Worm (Caenorhabditis elegans) whole organism, dauer: Measurements from ENCODE around the gene gss-1.

Experiments
- unc-62 ChIP-seq: sonication (generic microtip); optimal IDR thresholded peaks from 2 replicates; lab custom pipeline; 2017; ENCODE audit warnings: missing biosample characterization, missing genetic modification reagents, missing genetic modification characterization

gss-1 gene

DNA sequence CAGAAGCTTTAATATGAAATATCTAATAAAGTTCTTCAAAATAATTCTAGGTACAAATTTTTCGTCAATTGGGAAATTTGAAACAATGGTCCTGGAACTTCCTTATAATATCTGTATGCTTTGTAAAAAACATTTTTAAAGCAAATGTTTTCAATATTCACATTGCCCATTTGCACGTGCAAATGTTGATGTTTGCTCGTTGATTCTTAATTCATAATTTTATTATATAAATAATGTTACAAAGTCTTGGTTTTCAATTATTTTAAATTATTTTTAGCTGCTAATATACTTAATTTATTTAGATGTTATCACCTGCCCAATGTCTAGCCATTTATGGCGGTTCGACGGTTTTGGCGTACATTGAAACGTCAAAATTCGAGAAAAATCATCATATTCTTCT, 5.7 kb upstream of the gss-1 start, which contains the start of gene M176.11:
Gene M176.11 (plus strand): TSS at position 301 of the 400 bp plus-strand sequence.
- no peak for TF ChIP-seq unc-62 (GFP tag; lab: Kevin White, UChicago)

DNA sequence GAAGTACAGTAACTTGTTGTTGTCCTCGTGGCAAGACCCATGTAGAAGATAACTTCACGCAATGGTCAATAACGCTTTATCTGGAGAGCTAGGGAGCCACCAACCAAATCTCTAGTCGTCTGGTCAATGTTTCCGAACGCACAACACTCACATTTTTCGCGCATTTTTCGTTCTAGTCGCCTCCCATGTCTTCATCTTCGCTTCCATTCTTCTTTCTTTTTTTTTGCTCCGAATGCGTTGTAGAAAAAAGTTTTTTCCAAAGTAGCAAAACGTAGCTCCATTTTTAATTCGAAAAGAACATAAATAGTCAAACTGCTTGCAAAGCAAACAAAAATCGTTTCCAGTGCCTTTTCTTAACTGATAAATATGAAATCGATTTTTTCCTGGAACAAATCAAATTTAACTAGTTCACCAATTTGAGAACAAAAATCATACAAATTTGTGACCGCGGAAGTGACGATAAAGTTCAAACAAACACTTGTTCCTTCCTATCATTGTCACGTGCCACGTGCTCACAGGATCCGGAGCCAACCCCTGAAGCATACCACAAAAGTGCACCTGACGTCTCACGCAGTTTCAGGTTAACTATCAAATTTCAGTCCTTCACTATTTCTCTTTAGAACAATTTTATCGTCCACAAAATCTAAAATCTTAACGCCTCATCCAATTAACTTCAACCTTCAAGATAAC, 2.8 kb upstream of the gss-1 start:
- no peak for TF ChIP-seq unc-62 (GFP tag; lab: Kevin White, UChicago)

DNA sequence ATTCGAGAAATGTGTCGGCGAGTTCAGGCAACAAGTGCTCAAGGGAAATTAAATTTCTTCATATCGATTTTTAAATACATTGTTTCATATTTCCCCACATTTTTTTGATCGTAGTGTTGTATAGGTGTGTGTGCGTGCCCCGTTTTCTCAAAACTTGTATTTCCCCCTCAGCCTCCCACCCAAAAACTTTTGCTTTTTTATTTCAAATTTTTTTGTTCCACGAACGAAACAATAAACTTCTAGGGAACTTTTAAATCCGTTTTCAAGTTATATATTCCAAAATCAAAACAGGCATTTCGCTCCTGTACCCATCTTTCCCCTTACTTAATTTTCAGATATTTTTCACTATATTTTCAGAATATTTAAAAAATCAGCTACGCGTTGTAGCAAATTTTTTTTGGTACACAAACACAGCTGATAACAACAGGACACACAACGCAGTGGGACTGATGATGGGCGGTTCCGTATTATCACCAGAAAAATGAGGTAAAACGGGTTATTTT, 1.9 kb upstream of the gss-1 start, which contains the start of the genes M176.4 and M176.16:
Gene M176.4 (plus strand): TSS at position 301 of the 503 bp plus-strand sequence.
Gene M176.16 (plus strand): TSS at position 453 of the 503 bp plus-strand sequence.
- no peak for TF ChIP-seq unc-62 (GFP tag; lab: Kevin White, UChicago)

DNA sequence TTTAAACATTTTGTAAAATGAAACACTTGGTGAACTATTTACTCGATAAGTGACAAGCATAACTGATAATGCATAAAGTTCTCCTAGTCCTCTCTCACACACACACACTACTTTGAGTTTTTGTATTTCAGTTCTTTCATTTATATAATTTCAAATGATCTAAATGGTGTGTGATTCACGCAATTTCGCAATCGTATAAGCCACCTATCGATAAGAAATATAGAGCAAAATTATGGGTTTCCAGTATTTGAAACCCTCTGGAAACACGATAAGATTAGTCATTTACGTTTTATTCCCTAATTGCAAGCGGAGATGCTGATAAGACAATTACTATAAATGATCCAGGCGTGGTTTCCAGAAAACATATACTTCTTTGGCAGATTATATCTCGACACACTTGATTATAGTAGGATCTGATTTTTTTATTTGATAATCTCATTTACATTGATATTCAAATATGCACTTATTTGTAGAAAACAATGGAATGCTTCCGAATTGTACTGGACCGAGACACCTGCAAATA, 4.1 kb downstream of the gss-1 start, which contains the start of gene arrd-3:
Gene arrd-3 (plus strand): TSS at position 473 of the 523 bp plus-strand sequence.
- TF ChIP-seq unc-62 (GFP tag; lab: Kevin White, UChicago): no peak

DNA sequence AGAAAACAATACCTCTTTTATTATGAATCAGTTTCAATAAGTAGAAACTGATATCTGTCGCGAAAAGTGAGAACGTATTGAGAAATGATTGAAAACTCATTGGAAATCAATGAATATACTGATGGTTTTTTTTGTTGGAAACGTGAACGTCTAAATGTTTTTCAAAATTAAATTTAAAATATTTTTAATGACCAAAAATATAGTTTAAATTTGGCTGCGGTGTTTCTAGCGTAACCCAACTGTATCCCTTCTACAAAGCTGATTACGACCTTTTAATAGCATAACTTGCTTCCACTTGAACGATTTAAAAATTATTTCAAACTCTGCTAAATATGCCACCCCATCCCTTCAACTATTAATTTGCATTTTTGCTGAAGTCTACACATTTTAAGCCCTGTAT, 4.7 kb downstream of the gss-1 start, which contains the start of gene M176.9:
Gene M176.9 (minus strand): TSS at position 101 of the 400 bp plus-strand sequence.
- TF ChIP-seq unc-62 (GFP tag; lab: Kevin White, UChicago): no peak

DNA sequence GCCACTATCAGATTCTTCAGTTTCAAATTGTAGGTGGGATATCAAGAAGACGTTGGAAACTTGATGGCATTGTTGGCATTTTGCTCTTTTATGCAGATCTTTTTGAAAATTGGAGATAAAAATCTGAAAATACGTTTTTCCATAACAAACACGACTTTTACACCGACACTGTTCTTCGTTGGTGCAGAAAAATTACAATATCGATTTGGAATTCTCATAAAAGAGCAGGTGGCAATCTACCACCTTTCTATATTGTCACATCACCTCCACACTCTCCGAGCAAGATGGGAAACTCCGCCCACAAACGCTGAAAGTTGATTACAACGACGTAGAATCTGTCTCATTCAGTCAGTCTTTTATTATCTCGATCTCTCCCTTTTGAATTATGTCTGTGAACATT, 8.8 kb downstream of the gss-1 start, which contains the start of gene arrd-2:
Gene arrd-2 (plus strand): TSS at position 301 of the 400 bp plus-strand sequence.
- no peak for TF ChIP-seq unc-62 (GFP tag; lab: Kevin White, UChicago)

DNA sequence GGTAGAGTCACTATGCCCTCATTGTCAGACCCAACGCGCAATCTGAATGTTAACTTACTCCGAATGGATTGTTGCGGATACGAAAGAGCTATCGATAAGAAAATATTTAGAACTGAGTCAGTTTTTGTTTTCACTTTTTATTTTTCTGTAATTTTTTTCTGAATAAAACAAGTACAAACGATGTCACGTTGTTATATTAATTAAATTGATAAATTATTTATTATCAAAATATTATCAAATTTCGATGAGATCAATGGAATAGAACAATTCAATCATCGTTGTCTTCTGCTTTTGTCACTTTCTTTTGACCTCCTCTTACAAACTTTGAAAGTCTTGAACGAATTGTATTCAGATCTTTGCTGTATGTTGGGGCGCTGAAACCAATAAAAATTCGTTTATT, 9.2 kb downstream of the gss-1 start, which contains the start of gene mpz-6:
Gene mpz-6 (minus strand): TSS at position 101 of the 400 bp plus-strand sequence.
- TF ChIP-seq unc-62 (GFP tag; lab: Kevin White, UChicago): no peak

DNA sequence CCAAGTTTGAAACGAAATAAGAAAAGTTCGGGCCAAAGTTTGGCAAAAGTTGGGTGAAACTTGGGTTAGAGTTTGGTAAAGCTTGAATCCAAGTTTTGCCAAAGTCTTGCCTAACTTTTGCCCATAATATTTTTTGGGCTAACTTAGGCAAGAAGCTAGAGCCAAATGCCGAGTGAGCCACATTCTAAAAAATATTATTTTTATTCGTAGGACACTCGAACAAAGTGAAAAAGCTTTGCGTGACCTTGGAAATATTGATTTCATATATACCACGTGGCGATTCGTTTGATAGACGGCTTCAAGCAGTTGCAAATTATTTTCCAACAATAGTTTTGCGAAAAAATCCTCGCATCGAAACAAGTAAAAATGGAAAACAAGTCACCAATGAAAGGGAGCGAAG, 12.4 kb downstream of the gss-1 start, which contains the start of gene Y51B9A.5:
Gene Y51B9A.5 (plus strand): TSS at position 301 of the 400 bp plus-strand sequence.
- TF ChIP-seq unc-62 (GFP tag; lab: Kevin White, UChicago): no peak

ce11 chrII:9403087-9403486, 13.1 kb downstream of the gss-1 start, which contains the start of gene Y51B9A.6:
TSS of gene Y51B9A.6 (minus strand) at chrII:9403187.
- no peak for TF ChIP-seq unc-62 (GFP tag; lab: Kevin White, UChicago)

ce11 chrII:9399746-9400145, 16.5 kb downstream of the gss-1 start, which contains the start of gene Y51B9A.7:
TSS of gene Y51B9A.7 (plus strand) at chrII:9400046.
- TF ChIP-seq unc-62 (GFP tag; lab: Kevin White, UChicago): no peak

ce11 chrII:9398370-9398901, 17.8 kb downstream of the gss-1 start, which contains the start of the genes Y51B9A.14 and Y51B9A.8:
TSS of gene Y51B9A.14 (minus strand) at chrII:9398470.
TSS of gene Y51B9A.8 (plus strand) at chrII:9398851.
- TF ChIP-seq unc-62 (GFP tag; lab: Kevin White, UChicago): no peak

DNA sequence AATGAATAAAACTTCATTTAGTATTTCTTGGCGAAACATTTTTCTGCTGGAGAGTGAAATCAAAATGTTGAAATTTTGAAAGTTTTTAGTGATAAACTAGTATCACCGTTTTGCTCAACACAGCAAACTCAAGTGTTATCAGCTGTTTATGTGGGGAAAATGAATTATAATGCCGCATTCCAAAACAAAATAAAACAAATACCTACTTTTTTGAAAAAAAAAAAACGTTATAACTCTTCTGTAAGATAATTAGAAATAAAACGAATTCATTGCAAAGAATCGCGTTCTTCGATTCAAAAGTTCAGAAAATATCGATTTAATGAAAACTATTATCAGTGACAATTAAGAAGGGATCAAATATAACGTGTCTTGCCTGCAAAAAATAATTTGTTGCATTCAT, 18.7 kb downstream of the gss-1 start, which contains the start of gene Y51B9A.9:
Gene Y51B9A.9 (minus strand): TSS at position 101 of the 400 bp plus-strand sequence.
- no peak for TF ChIP-seq unc-62 (GFP tag; lab: Kevin White, UChicago)

- no peak for TF ChIP-seq unc-62 (GFP tag; lab: Kevin White, UChicago)
Measured at ce11 chrII:9392724-9393123, 23.5 kb downstream of the gss-1 start, which contains the start of gene lido-17. TSS of gene lido-17 (minus strand) at chrII:9392824.

DNA sequence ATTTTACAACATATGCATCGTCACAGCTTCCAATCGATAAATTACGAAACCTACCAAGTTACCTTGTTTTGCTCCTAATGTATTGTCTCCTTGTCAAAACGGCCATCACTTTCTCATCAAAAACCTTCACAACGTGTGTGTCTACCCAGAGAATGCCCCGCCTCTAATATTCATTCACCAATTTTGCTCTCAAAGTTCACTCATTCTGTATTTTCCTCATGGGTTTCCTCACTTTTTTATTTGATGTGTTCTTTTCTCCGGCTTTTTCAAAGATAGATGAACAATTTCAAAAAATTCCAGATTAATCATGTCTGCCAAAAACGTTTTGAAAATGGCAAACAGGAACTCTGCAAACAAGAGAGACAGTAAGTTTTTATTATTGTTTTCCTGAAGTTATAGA, 31.0 kb downstream of the gss-1 start, which contains the start of gene C06C3.7:
Gene C06C3.7 (plus strand): TSS at position 301 of the 400 bp plus-strand sequence.
- no peak for TF ChIP-seq unc-62 (GFP tag; lab: Kevin White, UChicago)

- TF ChIP-seq unc-62 (GFP tag; lab: Kevin White, UChicago): no peak
Measured at ce11 chrII:9379796-9380195, 36.4 kb downstream of the gss-1 start, which contains the start of gene srh-48. TSS of gene srh-48 (plus strand) at chrII:9380096.
